Worm (Caenorhabditis elegans) whole organism, L4/young adult: ENCODE results near the gene C14A6.8.

ENCODE experiments used
- W03F9.2 ChIP-seq: fragments of 150-350 bp; optimal IDR thresholded peaks from 2 replicates; lab custom pipeline; 2014; ENCODE audit warnings: missing biosample characterization, missing genetic modification characterization
- dao-5 ChIP-seq: sonication (generic microtip); optimal IDR thresholded peaks from 2 replicates; lab custom pipeline; 2016; ENCODE audit warnings: missing genotype, missing genetic modification characterization, moderate library complexity, missing compliant biosample characterization
- him-1 ChIP-seq: sonication (generic microtip); optimal IDR thresholded peaks from 2 replicates; lab custom pipeline; 2016; ENCODE audit warnings: missing genotype, missing genetic modification reagents, missing genetic modification characterization, missing compliant biosample characterization

ce11 chrV:18161228-18161627 lies 10.2 kb downstream of the C14A6.8 start, which contains the start of gene C14A6.13:
- TF ChIP-seq dao-5 (tag; lab: Kevin White, UChicago) (no peak), him-1 (tag; lab: Kevin White, UChicago) (no peak), W03F9.2 (tag; lab: Kevin White, UChicago) (no peak)
